Worm (Caenorhabditis elegans) whole organism, L1 larva: Measurements from ENCODE around the gene str-93.

Experiments
- aha-1 ChIP-seq: fragments of 150-350 bp; optimal IDR thresholded peaks from 2 replicates; lab custom pipeline; 2014; ENCODE audit warnings: missing biosample characterization, missing genetic modification characterization
- ceh-63 ChIP-seq: fragments of 200-800 bp; sonication (Bioruptor generic); optimal IDR thresholded peaks from 2 replicates; lab custom pipeline; 2018; ENCODE audit warnings: mild to moderate bottlenecking, missing genetic modification characterization, missing compliant biosample characterization
- hlh-17 ChIP-seq: fragments of 200-800 bp; sonication (Bioruptor generic); optimal IDR thresholded peaks from 2 replicates; lab custom pipeline; 2018; ENCODE audit warnings: missing genetic modification characterization, mild to moderate bottlenecking, missing compliant biosample characterization, moderate library complexity, borderline replicate concordance
- nhr-77 ChIP-seq: fragments of 150-350 bp; optimal IDR thresholded peaks from 2 replicates; lab custom pipeline; 2014; ENCODE audit warnings: missing biosample characterization, missing genetic modification characterization

DNA sequence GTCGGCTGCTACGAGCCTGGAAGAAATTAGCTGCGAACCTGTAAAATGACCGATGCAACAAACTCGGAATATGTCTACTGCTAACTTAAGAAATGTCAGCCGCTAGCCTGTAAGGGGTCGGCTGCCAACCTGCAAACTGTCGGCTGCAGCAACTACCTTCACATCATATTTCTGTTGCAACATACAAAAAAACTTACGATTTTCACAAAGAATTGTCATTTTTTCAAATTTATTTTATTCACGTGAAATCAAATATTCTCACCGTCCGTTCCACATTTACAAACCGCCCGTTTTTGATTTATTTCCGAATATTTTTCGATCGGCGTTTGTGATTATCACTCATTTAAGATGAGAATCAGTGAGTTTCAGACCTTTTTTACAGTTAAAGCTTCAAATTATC is 26.4 kb upstream of the str-93 start, which contains the start of gene Y26G10.6:
- no peak for TF ChIP-seq nhr-77 (tag; lab: Kevin White, UChicago)
- TF ChIP-seq aha-1 (tag; lab: Kevin White, UChicago): no peak
- no peak for TF ChIP-seq hlh-17
- no peak for TF ChIP-seq ceh-63 (GFP tag; lab: Kevin White, UChicago)
